Worm (Caenorhabditis elegans) whole organism, midembryonic: ENCODE data around the gene Y50D7A.8.
A peak's percentile ranks its signal among the peaks of the same experiment; 100 is the strongest.

Experiments used
- T22C8.4 ChIP-seq: fragments of 200-800 bp; sonication (Bioruptor generic); IDR thresholded peaks from 2 replicates; pipeline ENCODE4 v1.3.6; 2022; ENCODE audit warnings: missing genetic modification characterization, missing compliant biosample characterization
- cog-1 ChIP-seq: sonication (generic microtip); optimal IDR thresholded peaks from 2 replicates; lab custom pipeline; 2016; ENCODE audit warnings: missing genetic modification characterization, missing compliant biosample characterization
- flt-1 ChIP-seq: fragments of 200-800 bp; sonication (Bioruptor generic); IDR thresholded peaks from 2 replicates; pipeline ENCODE4 v1.3.6; 2022; ENCODE audit warnings: missing genetic modification characterization, missing compliant biosample characterization
- klf-2 ChIP-seq: fragments of 200-800 bp; sonication (Bioruptor generic); conservative IDR thresholded peaks from 2 replicates; pipeline ENCODE4 v1.3.6; 2022; ENCODE audit warnings: missing genetic modification reagents, missing genetic modification characterization, missing compliant biosample characterization
- med-1 ChIP-seq: sonication (generic microtip); optimal IDR thresholded peaks from 2 replicates; lab custom pipeline; 2017; ENCODE audit warnings: missing genetic modification characterization, mild to moderate bottlenecking, missing compliant biosample characterization, antibody characterized with exemption, missing genetic modification reagents; ENCODE audit not compliant: insufficient read depth
- ref-1 ChIP-seq: fragments of 200-800 bp; sonication (Bioruptor generic); conservative IDR thresholded peaks from 2 replicates; pipeline ENCODE4 v1.3.6; 2022; ENCODE audit warnings: missing genetic modification reagents, missing genetic modification characterization, missing compliant biosample characterization
- tab-1 ChIP-seq: fragments of 200-800 bp; sonication (Bioruptor generic); IDR thresholded peaks from 2 replicates; pipeline ENCODE4 v1.3.6; 2022; ENCODE audit warnings: missing genetic modification characterization, missing compliant biosample characterization
- ztf-23 ChIP-seq: fragments of 200-800 bp; sonication (Bioruptor generic); IDR thresholded peaks from 2 replicates; pipeline ENCODE4 v1.3.6; 2022; ENCODE audit warnings: missing genetic modification reagents, missing genetic modification characterization, missing compliant biosample characterization
- ztf-29 ChIP-seq: fragments of 200-800 bp; sonication (Bioruptor generic); IDR thresholded peaks from 2 replicates; pipeline ENCODE4 v1.3.6; 2022; ENCODE audit warnings: missing genetic modification reagents, missing genetic modification characterization, missing compliant biosample characterization

The Y50D7A.8 gene

ce11 chrIII:344322-344721, 1.3 kb upstream of the Y50D7A.8 start:
- TF ChIP-seq klf-2 (GFP tag; lab: Robert Waterston, UW) (no peak), tab-1 (GFP tag; lab: Robert Waterston, UW) (no peak), ztf-29 (GFP tag; lab: Robert Waterston, UW) (no peak)

ce11 chrIII:343346-344220, 542 bp upstream of the Y50D7A.8 start:
- TF ChIP-seq ztf-23 (GFP tag; lab: Robert Waterston, UW) (no peak), tab-1 (GFP tag; lab: Robert Waterston, UW) (no peak), klf-2 (GFP tag; lab: Robert Waterston, UW) (no peak), flt-1 (no peak; the same call in 1 of the 2 replicates), T22C8.4 (GFP tag; lab: Robert Waterston, UW) (no peak), ref-1 (GFP tag; lab: Robert Waterston, UW) (no peak), ztf-29 (GFP tag; lab: Robert Waterston, UW) (no peak), med-1 (no peak), cog-1 (tag; lab: Kevin White, UChicago) (no peak)

- TF ChIP-seq ztf-29 (GFP tag; lab: Robert Waterston, UW) (no peak), klf-2 (GFP tag; lab: Robert Waterston, UW) (no peak), ztf-23 (GFP tag; lab: Robert Waterston, UW) (no peak), flt-1 (no peak), ref-1 (GFP tag; lab: Robert Waterston, UW) (no peak), T22C8.4 (GFP tag; lab: Robert Waterston, UW) (no peak)
Measured at ce11 chrIII:315160-315559, 27.9 kb downstream of the Y50D7A.8 start, which contains the start of gene Y50D7A.10. TSS of gene Y50D7A.10 (plus strand) at chrIII:315460.

- TF ChIP-seq flt-1, result no peak
- no peak for TF ChIP-seq ref-1 (GFP tag; lab: Robert Waterston, UW)
- TF ChIP-seq tab-1 (GFP tag; lab: Robert Waterston, UW), result no peak
- no peak for TF ChIP-seq ztf-23 (GFP tag; lab: Robert Waterston, UW)
- TF ChIP-seq cog-1 (tag; lab: Kevin White, UChicago), result no peak
Measured at ce11 chrIII:312873-313272, 30.2 kb downstream of the Y50D7A.8 start.

ce11 chrIII:311174-311573, 31.9 kb downstream of the Y50D7A.8 start:
- TF ChIP-seq ztf-29 (GFP tag; lab: Robert Waterston, UW), result no peak
- no peak for TF ChIP-seq T22C8.4 (GFP tag; lab: Robert Waterston, UW)
- TF ChIP-seq klf-2 (GFP tag; lab: Robert Waterston, UW), result no peak
- TF ChIP-seq cog-1 (tag; lab: Kevin White, UChicago), result no peak
- no peak for TF ChIP-seq tab-1 (GFP tag; lab: Robert Waterston, UW)
- no peak for TF ChIP-seq ztf-23 (GFP tag; lab: Robert Waterston, UW)
- TF ChIP-seq flt-1, result no peak
- no peak for TF ChIP-seq med-1
- no peak for TF ChIP-seq ref-1 (GFP tag; lab: Robert Waterston, UW)

ce11 chrIII:304564-304963, 38.5 kb downstream of the Y50D7A.8 start:
- TF ChIP-seq cog-1 (tag; lab: Kevin White, UChicago) (no peak), ztf-29 (GFP tag; lab: Robert Waterston, UW) (no peak), flt-1 (0 out of 2 replicates have a peak, but pooled peaks have one; percentile 24)

- no peak for TF ChIP-seq cog-1 (tag; lab: Kevin White, UChicago)
- no peak for TF ChIP-seq med-1
- no peak for TF ChIP-seq tab-1 (GFP tag; lab: Robert Waterston, UW)
- TF ChIP-seq ztf-29 (GFP tag; lab: Robert Waterston, UW), result no peak
Measured at ce11 chrIII:299220-299619, 43.8 kb downstream of the Y50D7A.8 start.

- TF ChIP-seq med-1 (no peak), flt-1 (no peak), tab-1 (GFP tag; lab: Robert Waterston, UW) (no peak), ztf-23 (GFP tag; lab: Robert Waterston, UW) (no peak), ref-1 (GFP tag; lab: Robert Waterston, UW) (no peak), ztf-29 (GFP tag; lab: Robert Waterston, UW) (no peak), T22C8.4 (GFP tag; lab: Robert Waterston, UW) (no peak), klf-2 (GFP tag; lab: Robert Waterston, UW) (no peak), cog-1 (tag; lab: Kevin White, UChicago) (no peak)
Measured at ce11 chrIII:298456-298855, 44.6 kb downstream of the Y50D7A.8 start, which contains the start of gene ads-1. TSS of gene ads-1 (minus strand) at chrIII:298556.

- no peak for TF ChIP-seq tab-1 (GFP tag; lab: Robert Waterston, UW)
- no peak for TF ChIP-seq ref-1 (GFP tag; lab: Robert Waterston, UW)
- no peak for TF ChIP-seq T22C8.4 (GFP tag; lab: Robert Waterston, UW)
- no peak for TF ChIP-seq flt-1
- no peak for TF ChIP-seq klf-2 (GFP tag; lab: Robert Waterston, UW)
- TF ChIP-seq ztf-29 (GFP tag; lab: Robert Waterston, UW), result no peak
- TF ChIP-seq ztf-23 (GFP tag; lab: Robert Waterston, UW), result no peak
- no peak for TF ChIP-seq med-1
- TF ChIP-seq cog-1 (tag; lab: Kevin White, UChicago), result no peak
Measured at ce11 chrIII:294527-294926, 48.5 kb downstream of the Y50D7A.8 start, which contains the start of gene Y50D7A.13. TSS of gene Y50D7A.13 (minus strand) at chrIII:294627.

- TF ChIP-seq med-1, result no peak
- TF ChIP-seq ztf-29 (GFP tag; lab: Robert Waterston, UW), result no peak
- no peak for TF ChIP-seq flt-1
- no peak for TF ChIP-seq klf-2 (GFP tag; lab: Robert Waterston, UW)
- TF ChIP-seq T22C8.4 (GFP tag; lab: Robert Waterston, UW), result no peak
Measured at ce11 chrIII:292340-292739, 50.7 kb downstream of the Y50D7A.8 start, which contains the start of gene Y50D7A.1. TSS of gene Y50D7A.1 (plus strand) at chrIII:292640.
